Worm (Caenorhabditis elegans) whole organism, late embryonic: Measurements from ENCODE around the gene nas-29.
A peak's percentile ranks its signal among the peaks of the same experiment; 100 is the strongest.

Experiments
- C38D4.7 ChIP-seq: fragments of 200-800 bp; sonication (Bioruptor generic); optimal IDR thresholded peaks from 2 replicates; lab custom pipeline; 2018; ENCODE audit warnings: mild to moderate bottlenecking, missing genetic modification characterization, moderate library complexity, missing compliant biosample characterization
- F13H6.1 ChIP-seq: sonication (generic microtip); optimal IDR thresholded peaks from 2 replicates; lab custom pipeline; 2016; ENCODE audit warnings: missing genetic modification characterization, missing compliant biosample characterization
- K02D7.2 ChIP-seq: sonication (generic microtip); optimal IDR thresholded peaks from 2 replicates; lab custom pipeline; 2017; ENCODE audit warnings: mild to moderate bottlenecking, missing genetic modification characterization, missing compliant biosample characterization
- K09A11.1 ChIP-seq: sonication (generic microtip); optimal IDR thresholded peaks from 2 replicates; lab custom pipeline; 2017; ENCODE audit warnings: antibody characterized with exemption, mild to moderate bottlenecking, missing genetic modification characterization, missing compliant biosample characterization; ENCODE audit not compliant: insufficient read depth
- T23F11.4 ChIP-seq: fragments of 200-800 bp; sonication (Bioruptor generic); optimal IDR thresholded peaks from 2 replicates; lab custom pipeline; 2018; ENCODE audit warnings: mild to moderate bottlenecking, missing genetic modification characterization, missing compliant biosample characterization
- Y22D7AL.16 ChIP-seq: sonication (generic microtip); optimal IDR thresholded peaks from 2 replicates; lab custom pipeline; 2016; ENCODE audit warnings: missing genetic modification characterization, missing compliant biosample characterization
- ahr-1 ChIP-seq: sonication (generic microtip); optimal IDR thresholded peaks from 2 replicates; lab custom pipeline; 2016; ENCODE audit warnings: missing genetic modification characterization, missing compliant biosample characterization
- ama-1 ChIP-seq: fragments of 150-350 bp; optimal IDR thresholded peaks from 2 replicates; lab custom pipeline; 2014
- ceh-18 ChIP-seq: sonication (generic microtip); optimal IDR thresholded peaks from 2 replicates; lab custom pipeline; 2016; ENCODE audit warnings: missing genetic modification characterization, missing compliant biosample characterization
- ceh-19 ChIP-seq: fragments of 200-800 bp; sonication (Bioruptor generic); optimal IDR thresholded peaks from 2 replicates; lab custom pipeline; 2018; ENCODE audit warnings: mild to moderate bottlenecking, missing genetic modification characterization, missing compliant biosample characterization
- ceh-2 ChIP-seq: sonication (generic microtip); optimal IDR thresholded peaks from 2 replicates; lab custom pipeline; 2016; ENCODE audit warnings: missing genotype, missing genetic modification characterization, missing compliant biosample characterization
- ceh-30 ChIP-seq: fragments of 150-350 bp; optimal IDR thresholded peaks from 2 replicates; lab custom pipeline; 2014; ENCODE audit warnings: missing biosample characterization, missing genetic modification characterization
- ceh-34 ChIP-seq: sonication (generic microtip); optimal IDR thresholded peaks from 2 replicates; lab custom pipeline; 2016; ENCODE audit warnings: mild to moderate bottlenecking, missing genetic modification characterization, missing compliant biosample characterization
- ceh-48 ChIP-seq: sonication (generic microtip); optimal IDR thresholded peaks from 2 replicates; lab custom pipeline; 2016; ENCODE audit warnings: missing genetic modification characterization, inconsistent platforms, missing compliant biosample characterization
- ceh-6 ChIP-seq: fragments of 200-800 bp; sonication (Bioruptor generic); optimal IDR thresholded peaks from 2 replicates; lab custom pipeline; 2018; ENCODE audit warnings: mild to moderate bottlenecking, missing genetic modification characterization, missing compliant biosample characterization
- ceh-9 ChIP-seq: sonication (generic microtip); optimal IDR thresholded peaks from 2 replicates; lab custom pipeline; 2016; ENCODE audit warnings: mild to moderate bottlenecking, missing genetic modification characterization, inconsistent platforms, missing compliant biosample characterization
- dmd-4 ChIP-seq: sonication (generic microtip); optimal IDR thresholded peaks from 2 replicates; lab custom pipeline; 2016; ENCODE audit warnings: borderline replicate concordance, missing genetic modification characterization, missing compliant biosample characterization
- dve-1 ChIP-seq: sonication (generic microtip); optimal IDR thresholded peaks from 2 replicates; lab custom pipeline; 2017; ENCODE audit warnings: antibody characterized with exemption, mild to moderate bottlenecking, missing genetic modification characterization, missing compliant biosample characterization
- elt-2 ChIP-seq: sonication (generic microtip); optimal IDR thresholded peaks from 2 replicates; lab custom pipeline; 2016; ENCODE audit warnings: missing genetic modification reagents, missing genetic modification characterization, missing compliant biosample characterization
- ets-4 ChIP-seq: sonication (generic microtip); optimal IDR thresholded peaks from 2 replicates; lab custom pipeline; 2016; ENCODE audit warnings: missing genetic modification characterization, missing compliant biosample characterization
- fax-1 ChIP-seq: sonication (generic microtip); optimal IDR thresholded peaks from 2 replicates; lab custom pipeline; 2016; ENCODE audit warnings: missing genotype, missing genetic modification characterization, missing compliant biosample characterization
- hlh-13 ChIP-seq: fragments of 200-800 bp; sonication (Bioruptor generic); optimal IDR thresholded peaks from 2 replicates; lab custom pipeline; 2018; ENCODE audit warnings: mild to moderate bottlenecking, missing genetic modification characterization, missing compliant biosample characterization
- hlh-15 ChIP-seq: sonication (generic microtip); optimal IDR thresholded peaks from 2 replicates; lab custom pipeline; 2016; ENCODE audit warnings: missing genetic modification characterization, missing compliant biosample characterization
- hlh-6 ChIP-seq: sonication (generic microtip); optimal IDR thresholded peaks from 2 replicates; lab custom pipeline; 2016; ENCODE audit warnings: missing genotype, missing genetic modification characterization, missing compliant biosample characterization
- lim-6 ChIP-seq: sonication (generic microtip); optimal IDR thresholded peaks from 2 replicates; lab custom pipeline; 2016; ENCODE audit warnings: missing genetic modification characterization, missing compliant biosample characterization
- lin-11 ChIP-seq: fragments of 200-800 bp; sonication (Bioruptor generic); optimal IDR thresholded peaks from 2 replicates; lab custom pipeline; 2018; ENCODE audit warnings: mild to moderate bottlenecking, missing genetic modification characterization, missing compliant biosample characterization
- mec-3 ChIP-seq: sonication (generic microtip); optimal IDR thresholded peaks from 2 replicates; lab custom pipeline; 2016; ENCODE audit warnings: borderline replicate concordance, missing genetic modification characterization, missing compliant biosample characterization
- nhr-11 ChIP-seq: fragments of 150-350 bp; optimal IDR thresholded peaks from 2 replicates; lab custom pipeline; 2014; ENCODE audit warnings: missing biosample characterization, missing genetic modification characterization
- npax-4 ChIP-seq: sonication (generic microtip); optimal IDR thresholded peaks from 2 replicates; lab custom pipeline; 2016; ENCODE audit warnings: missing genetic modification characterization, missing compliant biosample characterization
- odd-2 ChIP-seq: sonication (generic microtip); optimal IDR thresholded peaks from 2 replicates; lab custom pipeline; 2017; ENCODE audit warnings: antibody characterized with exemption, mild to moderate bottlenecking, missing genetic modification characterization, missing compliant biosample characterization
- pag-3 ChIP-seq: sonication (generic microtip); optimal IDR thresholded peaks from 2 replicates; lab custom pipeline; 2016; ENCODE audit warnings: missing compliant biosample characterization, missing genetic modification characterization, borderline replicate concordance
- pat-9 ChIP-seq: fragments of 200-800 bp; sonication (Bioruptor generic); optimal IDR thresholded peaks from 2 replicates; lab custom pipeline; 2018; ENCODE audit warnings: mild to moderate bottlenecking, missing genetic modification characterization, moderate library complexity, missing compliant biosample characterization
- pros-1 ChIP-seq: fragments of 150-350 bp; optimal IDR thresholded peaks from 2 replicates; lab custom pipeline; 2014; ENCODE audit warnings: missing biosample characterization, missing genetic modification reagents, missing genetic modification characterization
- ref-2 ChIP-seq: sonication (generic microtip); optimal IDR thresholded peaks from 2 replicates; lab custom pipeline; 2016; ENCODE audit warnings: missing genetic modification characterization, missing compliant biosample characterization
- rnt-1 ChIP-seq: sonication (generic microtip); optimal IDR thresholded peaks from 2 replicates; lab custom pipeline; 2016; ENCODE audit warnings: missing genetic modification characterization, missing compliant biosample characterization
- sdc-2 ChIP-seq: sonication (generic microtip); optimal IDR thresholded peaks from 2 replicates; lab custom pipeline; 2016; ENCODE audit warnings: missing genotype, missing genetic modification characterization, missing compliant biosample characterization
- sox-2 ChIP-seq: fragments of 200-800 bp; sonication (Bioruptor generic); IDR thresholded peaks from 2 replicates; pipeline ENCODE4 v1.3.6; 2022; ENCODE audit warnings: missing genetic modification reagents, missing genetic modification characterization, missing compliant biosample characterization
- syd-9 ChIP-seq: sonication (generic microtip); optimal IDR thresholded peaks from 2 replicates; lab custom pipeline; 2016; ENCODE audit warnings: mild to moderate bottlenecking, missing genetic modification characterization, moderate library complexity, missing compliant biosample characterization
- unc-42 ChIP-seq: sonication (generic microtip); optimal IDR thresholded peaks from 2 replicates; lab custom pipeline; 2016; ENCODE audit warnings: missing genotype, missing genetic modification characterization, missing compliant biosample characterization
- unc-55 ChIP-seq: sonication (generic microtip); optimal IDR thresholded peaks from 2 replicates; lab custom pipeline; 2017; ENCODE audit warnings: missing biosample characterization, missing genetic modification reagents, missing genetic modification characterization
- unc-86 ChIP-seq: sonication (generic microtip); optimal IDR thresholded peaks from 2 replicates; lab custom pipeline; 2016; ENCODE audit warnings: missing genetic modification characterization, missing compliant biosample characterization
- zip-5 ChIP-seq: sonication (generic microtip); optimal IDR thresholded peaks from 2 replicates; lab custom pipeline; 2016; ENCODE audit warnings: missing genetic modification characterization, missing compliant biosample characterization

The nas-29 gene

DNA sequence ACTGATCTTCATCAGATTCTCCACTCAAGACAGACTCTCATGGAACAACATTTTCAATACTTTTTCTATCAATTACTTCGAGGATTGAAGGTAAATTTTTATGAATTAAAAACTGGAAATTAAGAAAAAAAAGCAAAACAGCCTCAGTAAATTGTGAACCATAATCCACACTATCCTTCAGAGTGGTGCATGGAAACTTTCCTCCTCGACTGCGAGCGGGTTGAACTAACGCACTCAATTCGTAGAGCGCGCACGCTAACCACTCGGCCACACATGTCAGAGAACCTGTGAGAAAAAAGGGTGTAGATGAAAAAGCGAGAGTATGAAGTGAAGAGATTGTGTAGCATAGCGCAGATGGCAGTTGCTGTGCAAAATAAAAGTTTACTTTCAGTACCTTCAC lies 36.8 kb downstream of the nas-29 start (continued):
- TF ChIP-seq ceh-34 (tag; lab: Kevin White, UChicago), result peak; percentile 95
- peak; percentile 41 for TF ChIP-seq pros-1 (tag; lab: Kevin White, UChicago)
- peak; percentile 51 for TF ChIP-seq ets-4 (tag; lab: Kevin White, UChicago)
- peak; percentile 98 for TF ChIP-seq hlh-6 (tag; lab: Kevin White, UChicago)
- TF ChIP-seq Y22D7AL.16 (tag; lab: Kevin White, UChicago), result peak; percentile 98
- peak; percentile 97 for TF ChIP-seq sox-2 (GFP tag; lab: Robert Waterston, UW)
- TF ChIP-seq lin-11 (tag; lab: Kevin White, UChicago), result peak; percentile 94
- TF ChIP-seq fax-1 (tag; lab: Kevin White, UChicago), result peak; percentile 95
- no peak for TF ChIP-seq unc-55 (GFP tag; lab: Kevin White, UChicago)
- TF ChIP-seq ceh-19 (GFP tag; lab: Kevin White, UChicago), result peak; percentile 97
- peak; percentile 79 for TF ChIP-seq zip-5 (tag; lab: Kevin White, UChicago)
- TF ChIP-seq unc-42 (tag; lab: Kevin White, UChicago), result peak; percentile 66
- peak; percentile 86 for TF ChIP-seq ceh-2 (tag; lab: Kevin White, UChicago)
- TF ChIP-seq ceh-48 (tag; lab: Kevin White, UChicago), result peak; percentile 89
- TF ChIP-seq rnt-1, result peak; percentile 88
- no peak for TF ChIP-seq nhr-11
- peak; percentile 93 for TF ChIP-seq ref-2 (tag; lab: Kevin White, UChicago)
- peak; percentile 96 for TF ChIP-seq C38D4.7 (GFP tag; lab: Kevin White, UChicago)
- peak; percentile 91 for TF ChIP-seq ceh-9
- TF ChIP-seq sdc-2 (tag; lab: Kevin White, UChicago), result peak; percentile 90
- peak; percentile 96 for TF ChIP-seq hlh-15 (tag; lab: Kevin White, UChicago)
- TF ChIP-seq odd-2 (tag; lab: Kevin White, UChicago), result peak; percentile 72
- TF ChIP-seq hlh-13 (GFP tag; lab: Kevin White, UChicago), result peak; percentile 95
- TF ChIP-seq npax-4 (tag; lab: Kevin White, UChicago), result peak; percentile 92
- peak; percentile 90 for TF ChIP-seq ceh-18
- peak; percentile 74 for TF ChIP-seq ceh-30
- peak; percentile 98 for TF ChIP-seq pat-9 (tag; lab: Kevin White, UChicago)
- TF ChIP-seq dve-1 (tag; lab: Kevin White, UChicago), result peak; percentile 93
- TF ChIP-seq ahr-1, result peak; percentile 90
- no peak for TF ChIP-seq ama-1 (lab: Kevin White, UChicago)
- TF ChIP-seq dmd-4 (tag; lab: Kevin White, UChicago), result peak; percentile 96
- TF ChIP-seq unc-86 (tag; lab: Kevin White, UChicago), result peak; percentile 92
- TF ChIP-seq pag-3, result peak; percentile 68
- TF ChIP-seq syd-9 (tag; lab: Kevin White, UChicago), result peak; percentile 96
- peak; percentile 98 for TF ChIP-seq T23F11.4 (GFP tag; lab: Kevin White, UChicago)
- TF ChIP-seq K09A11.1 (tag; lab: Kevin White, UChicago), result peak; percentile 90
- peak; percentile 94 for TF ChIP-seq lim-6 (tag; lab: Kevin White, UChicago)
- peak; percentile 100 for TF ChIP-seq elt-2
- TF ChIP-seq F13H6.1 (tag; lab: Kevin White, UChicago), result peak; percentile 92
- TF ChIP-seq mec-3 (tag; lab: Kevin White, UChicago), result peak; percentile 87
- peak; percentile 98 for TF ChIP-seq ceh-6
- TF ChIP-seq K02D7.2 (tag; lab: Kevin White, UChicago), result peak; percentile 95
